Fruit fly (Drosophila melanogaster): ENCODE data around the gene RpL22.
A peak's percentile ranks its signal among the peaks of the same experiment; 100 is the strongest.

The RpL22 gene

dm6 chrX:801157-801872, 36.4 kb upstream of the RpL22 start, which contains the start of gene Rbf:
TSS of gene Rbf (minus strand) at chrX:801479.
- TF ChIP-seq CG8119 (GFP tag; IDR thresholded peaks at IDR 0.05) = no peak
- no peak for TF ChIP-seq CG4318 (GFP tag; optimal IDR thresholded peaks at IDR 0.05)
- no peak for TF ChIP-seq CG11902 (GFP tag; optimal IDR thresholded peaks at IDR 0.05)
- no peak for TF ChIP-seq salr (GFP tag; optimal IDR thresholded peaks at IDR 0.05)
- peak; percentile 6 for TF ChIP-seq CG6808 (GFP tag; optimal IDR thresholded peaks at IDR 0.05)
- TF ChIP-seq svp (GFP tag) = peak; percentile 23
- TF ChIP-seq dac (GFP tag; optimal IDR thresholded peaks at IDR 0.05) = no peak
- TF ChIP-seq Hr38 (GFP tag; optimal IDR thresholded peaks at IDR 0.05) = no peak
- no peak for TF ChIP-seq esn (GFP tag; optimal IDR thresholded peaks at IDR 0.05)
- no peak for TF ChIP-seq fd85E (GFP tag; optimal IDR thresholded peaks at IDR 0.05)
- TF ChIP-seq cyc (GFP tag; optimal IDR thresholded peaks at IDR 0.05) = peak; percentile 6
- no peak for TF ChIP-seq CG6792 (GFP tag; optimal IDR thresholded peaks at IDR 0.05)
- TF ChIP-seq Eip78C (GFP tag) = peak; percentile 47
- TF ChIP-seq achi (GFP tag; optimal IDR thresholded peaks at IDR 0.05) = no peak
- no peak for TF ChIP-seq acj6 (GFP tag; optimal IDR thresholded peaks at IDR 0.05)
- TF ChIP-seq Sox102F (GFP tag; optimal IDR thresholded peaks at IDR 0.05) = no peak
- TF ChIP-seq CG1621 (tag; optimal IDR thresholded peaks at IDR 0.05) = no peak
- TF ChIP-seq dsx (GFP tag; optimal IDR thresholded peaks at IDR 0.05; ENCODE audit: poor library complexity, severe bottlenecking) = no peak
- TF ChIP-seq CG31627 (GFP tag; optimal IDR thresholded peaks at IDR 0.05) = peak; percentile 12
- TF ChIP-seq CG6163 (GFP tag; IDR thresholded peaks at IDR 0.05) = no peak
- TF ChIP-seq eg (GFP tag; IDR thresholded peaks at IDR 0.05) = no peak
- no peak for TF ChIP-seq Eip93F (GFP tag; optimal IDR thresholded peaks at IDR 0.05)
- TF ChIP-seq Sox15 (GFP tag; optimal IDR thresholded peaks at IDR 0.05) = no peak
- no peak for TF ChIP-seq CG9139 (GFP tag; optimal IDR thresholded peaks at IDR 0.05)
- no peak for TF ChIP-seq Ets21C (GFP tag; optimal IDR thresholded peaks at IDR 0.05)
- no peak for TF ChIP-seq fkh (GFP tag; optimal IDR thresholded peaks at IDR 0.05)
- TF ChIP-seq OdsH (GFP tag; optimal IDR thresholded peaks at IDR 0.05) = no peak
- TF ChIP-seq CG32006 (GFP tag; optimal IDR thresholded peaks at IDR 0.05) = no peak
- TF ChIP-seq CG11294 (GFP tag; IDR thresholded peaks at IDR 0.05) = no peak
- TF ChIP-seq lz (GFP tag; optimal IDR thresholded peaks at IDR 0.05) = no peak
- TF ChIP-seq CG15336 (GFP tag; IDR thresholded peaks at IDR 0.05) = no peak
- TF ChIP-seq Hr39 (GFP tag; optimal IDR thresholded peaks at IDR 0.05) = no peak
- no peak for TF ChIP-seq pdm3 (GFP tag; optimal IDR thresholded peaks at IDR 0.05)
- TF ChIP-seq topi (GFP tag; optimal IDR thresholded peaks at IDR 0.05) = peak; percentile 18
- TF ChIP-seq CG6276 (GFP tag; optimal IDR thresholded peaks at IDR 0.05) = no peak
- TF ChIP-seq CG3032 (tag; optimal IDR thresholded peaks at IDR 0.05) = no peak
- no peak for TF ChIP-seq CG10669 (GFP tag; optimal IDR thresholded peaks at IDR 0.05)
- TF ChIP-seq net (GFP tag; optimal IDR thresholded peaks at IDR 0.05) = no peak
- no peak for TF ChIP-seq Eip75B (GFP tag; optimal IDR thresholded peaks at IDR 0.05)
- TF ChIP-seq CG8632 (GFP tag; optimal IDR thresholded peaks at IDR 0.05) = no peak
- no peak for TF ChIP-seq vri (GFP tag; optimal IDR thresholded peaks at IDR 0.05)
- TF ChIP-seq fd59A (GFP tag; optimal IDR thresholded peaks at IDR 0.05) = no peak
- no peak for TF ChIP-seq Smox (GFP tag; optimal IDR thresholded peaks at IDR 0.05)
- no peak for TF ChIP-seq Hr4 (GFP tag; optimal IDR thresholded peaks at IDR 0.05)
- TF ChIP-seq CG16779 (tag; optimal IDR thresholded peaks at IDR 0.05) = no peak
- TF ChIP-seq CG34406 (GFP tag; optimal IDR thresholded peaks at IDR 0.05) = no peak
- no peak for TF ChIP-seq Lpt (GFP tag; optimal IDR thresholded peaks at IDR 0.05)
- TF ChIP-seq CG6854 (GFP tag; optimal IDR thresholded peaks at IDR 0.05) = no peak
- peak; percentile 1 for TF ChIP-seq CG10631 (GFP tag; optimal IDR thresholded peaks at IDR 0.05)
- TF ChIP-seq Sox14 (GFP tag; optimal IDR thresholded peaks at IDR 0.05) = peak; percentile 14
- TF ChIP-seq ss (GFP tag; optimal IDR thresholded peaks at IDR 0.05) = no peak
- no peak for TF ChIP-seq CG11762 (GFP tag; optimal IDR thresholded peaks at IDR 0.05; ENCODE audit: insufficient read depth)
